Fruit fly (Drosophila melanogaster): Measurements from ENCODE around the gene Daao2.

Gene Daao2

dm6 chr2L:6787029-6787972 lies 15.5 kb upstream of the Daao2 start (continued):
- TF ChIP-seq fd102C (GFP tag; optimal IDR thresholded peaks at IDR 0.05) (no peak), p53 (GFP tag; optimal IDR thresholded peaks at IDR 0.05) (peak; percentile 87), Hmr (GFP tag; optimal IDR thresholded peaks at IDR 0.05) (peak; percentile 96), E2f2 (GFP tag; IDR thresholded peaks at IDR 0.05) (peak; percentile 63), HmgD (GFP tag; optimal IDR thresholded peaks at IDR 0.05) (peak; percentile 91), CG10462 (GFP tag; optimal IDR thresholded peaks at IDR 0.05) (peak; percentile 93), Dll (GFP tag; IDR thresholded peaks at IDR 0.05; ENCODE audit: partially characterized antibody) (0 out of 4 replicates have a peak, but pooled peaks have one; percentile 45), CG9609 (GFP tag; optimal IDR thresholded peaks at IDR 0.05) (peak; percentile 97), ase (GFP tag; IDR thresholded peaks at IDR 0.05) (peak; percentile 72; the same call in 2 of the 3 replicates), CG13287 (GFP tag; IDR thresholded peaks at IDR 0.05; ENCODE audit: partially characterized antibody) (peak; percentile 58), CG9876 (GFP tag; optimal IDR thresholded peaks at IDR 0.05) (peak; percentile 92), sens-2 (GFP tag; IDR thresholded peaks at IDR 0.05) (peak; percentile 26), da (GFP tag; optimal IDR thresholded peaks at IDR 0.05) (peak; percentile 95), CG8089 (GFP tag; optimal IDR thresholded peaks at IDR 0.05) (peak; percentile 94), dysf (GFP tag; IDR thresholded peaks at IDR 0.05) (peak; percentile 96), D (optimal IDR thresholded peaks at IDR 0.05) (no peak), D (GFP tag; optimal IDR thresholded peaks at IDR 0.05) (peak; percentile 97), Hand (GFP tag; optimal IDR thresholded peaks at IDR 0.05) (peak; percentile 92), CG9727 (GFP tag; optimal IDR thresholded peaks at IDR 0.05) (peak; percentile 98), CG16813 (GFP tag; IDR thresholded peaks at IDR 0.05; ENCODE audit: partially characterized antibody) (peak; percentile 63), tin (GFP tag; optimal IDR thresholded peaks at IDR 0.05) (peak; percentile 94), ems (GFP tag; optimal IDR thresholded peaks at IDR 0.05) (peak; percentile 94), CG15269 (tag; optimal IDR thresholded peaks at IDR 0.05) (peak; percentile 95), CG18599 (GFP tag; optimal IDR thresholded peaks at IDR 0.05) (peak; percentile 93), CG8388 (GFP tag; optimal IDR thresholded peaks at IDR 0.05) (peak; percentile 92), CG14014 (GFP tag; IDR thresholded peaks at IDR 0.05) (peak; percentile 87), CG31224 (GFP tag; IDR thresholded peaks at IDR 0.05) (peak; percentile 84), CG7556 (GFP tag; optimal IDR thresholded peaks at IDR 0.05) (peak; percentile 99), Eip74EF (GFP tag; optimal IDR thresholded peaks at IDR 0.05) (peak in 1 of 2 experiments; percentile 96), CG30403 (GFP tag; optimal IDR thresholded peaks at IDR 0.05) (peak; percentile 99), CG11085 (GFP tag; IDR thresholded peaks at IDR 0.05) (peak; percentile 66), Ptx1 (GFP tag; IDR thresholded peaks at IDR 0.05) (peak; percentile 94), CG1792 (GFP tag; optimal IDR thresholded peaks at IDR 0.05) (peak; percentile 95), MTF-1 (GFP tag; optimal IDR thresholded peaks at IDR 0.05; ENCODE audit: borderline replicate concordance) (peak; percentile 43), amos (GFP tag; IDR thresholded peaks at IDR 0.05; ENCODE audit: partially characterized antibody) (peak; percentile 45; the same call in 1 of the 2 replicates), CG6689 (GFP tag; IDR thresholded peaks at IDR 0.05) (peak; percentile 93), Mes4 (GFP tag; optimal IDR thresholded peaks at IDR 0.05) (peak; percentile 96), CG5245 (GFP tag; optimal IDR thresholded peaks at IDR 0.05) (peak; percentile 83), ham (GFP tag; IDR thresholded peaks at IDR 0.05) (peak; percentile 27), yki (optimal IDR thresholded peaks at IDR 0.05) (peak; percentile 29), zf30C (GFP tag; optimal IDR thresholded peaks at IDR 0.05) (peak; percentile 89), gcm2 (GFP tag; optimal IDR thresholded peaks at IDR 0.05) (peak; percentile 83), crc (GFP tag; optimal IDR thresholded peaks at IDR 0.05) (peak; percentile 93), wek (GFP tag; optimal IDR thresholded peaks at IDR 0.05) (peak; percentile 36), gce (GFP tag; IDR thresholded peaks at IDR 0.05) (peak; percentile 59), CG16779 (GFP tag; IDR thresholded peaks at IDR 0.05) (peak; percentile 61), Fer2 (tag; optimal IDR thresholded peaks at IDR 0.05) (peak; percentile 89), CG3995 (GFP tag; optimal IDR thresholded peaks at IDR 0.05) (peak; percentile 79), NC2β (GFP tag; optimal IDR thresholded peaks at IDR 0.05) (peak; percentile 89)

Measured in whole organism, embryonic.